Fruit fly (Drosophila melanogaster) whole organism, embryonic: ENCODE data around the gene fwe.

Experiments used
- Bgb ChIP-seq: fragments of 200-800 bp; sonication (Bioruptor generic); IDR thresholded peaks from 2 replicates; pipeline ENCODE4 v1.3.6; 2022; ENCODE audit warnings: missing biosample characterization, missing genetic modification characterization; ENCODE audit not compliant: partially characterized antibody
- C15 ChIP-seq: fragments of 200-800 bp; sonication (Bioruptor generic); IDR thresholded peaks from 3 replicates; pipeline ENCODE4 v1.3.6; 2022; ENCODE audit warnings: missing biosample characterization, missing genetic modification characterization
- CG10267 ChIP-seq: fragments of 200-800 bp; sonication (Bioruptor generic); optimal IDR thresholded peaks from 2 replicates; lab custom pipeline; 2018; ENCODE audit warnings: missing biosample characterization, mild to moderate bottlenecking, missing genetic modification characterization, moderate library complexity
- CG10979 ChIP-seq: fragments of 200-800 bp; sonication (Bioruptor generic); optimal IDR thresholded peaks from 2 replicates; lab custom pipeline; 2018; ENCODE audit warnings: missing biosample characterization, mild to moderate bottlenecking, missing genetic modification characterization, moderate library complexity
- CG12155 ChIP-seq: fragments of 200-800 bp; sonication (Bioruptor generic); optimal IDR thresholded peaks from 3 replicates; lab custom pipeline; 2016; ENCODE audit warnings: missing biosample characterization, missing genetic modification characterization
- CG14965 ChIP-seq: fragments of 200-800 bp; sonication (Bioruptor generic); optimal IDR thresholded peaks from 2 replicates; lab custom pipeline; 2016; ENCODE audit warnings: missing biosample characterization, missing genetic modification characterization, borderline replicate concordance
- CG15479 ChIP-seq: fragments of 200-800 bp; sonication (Bioruptor generic); optimal IDR thresholded peaks from 3 replicates; lab custom pipeline; 2019; ENCODE audit warnings: missing biosample characterization, mild to moderate bottlenecking, missing genetic modification characterization, moderate library complexity
- CG15696 ChIP-seq: fragments of 200-800 bp; sonication (Bioruptor generic); optimal IDR thresholded peaks from 2 replicates; lab custom pipeline; 2019; ENCODE audit warnings: missing biosample characterization, mild to moderate bottlenecking, missing genetic modification characterization, moderate library complexity
- CG17829 ChIP-seq: fragments of 200-800 bp; optimal IDR thresholded peaks from 2 replicates; lab custom pipeline; 2019; ENCODE audit warnings: missing biosample characterization, mild to moderate bottlenecking, missing genetic modification characterization, moderate library complexity
- CG18011 ChIP-seq: fragments of 200-800 bp; sonication (Bioruptor generic); optimal IDR thresholded peaks from 2 replicates; lab custom pipeline; 2017; ENCODE audit warnings: missing biosample characterization, missing genetic modification characterization, mild to moderate bottlenecking, moderate library complexity, missing genotype
- CG2120 ChIP-seq: fragments of 200-800 bp; sonication (Bioruptor generic); optimal IDR thresholded peaks from 3 replicates; lab custom pipeline; 2016; ENCODE audit warnings: missing biosample characterization, missing genetic modification characterization
- CG34422 ChIP-seq: fragments of 200-800 bp; sonication (Bioruptor generic); IDR thresholded peaks from 3 replicates; pipeline ENCODE4 v1.3.6; 2022; ENCODE audit warnings: missing biosample characterization, missing genetic modification characterization
- CG42726 ChIP-seq: fragments of 200-800 bp; sonication (Bioruptor generic); IDR thresholded peaks from 2 replicates; pipeline ENCODE4 v1.3.6; 2022; ENCODE audit warnings: missing biosample characterization, missing genetic modification characterization; ENCODE audit not compliant: partially characterized antibody
- CG4404 ChIP-seq: fragments of 200-800 bp; sonication (Bioruptor generic); IDR thresholded peaks from 2 replicates; pipeline ENCODE4 v1.3.6; 2022; ENCODE audit warnings: missing biosample characterization, missing genetic modification characterization
- CG7271 ChIP-seq: fragments of 200-800 bp; sonication (Bioruptor generic); optimal IDR thresholded peaks from 2 replicates; lab custom pipeline; 2018; ENCODE audit warnings: missing biosample characterization, mild to moderate bottlenecking, missing genetic modification characterization, moderate library complexity
- CG9727 ChIP-seq: fragments of 200-800 bp; sonication (Bioruptor generic); optimal IDR thresholded peaks from 3 replicates; lab custom pipeline; 2017; ENCODE audit warnings: missing biosample characterization, mild to moderate bottlenecking, missing genetic modification characterization
- CoRest ChIP-seq: fragments of 200-800 bp; sonication (Bioruptor generic); optimal IDR thresholded peaks from 3 replicates; lab custom pipeline; 2018; ENCODE audit warnings: missing biosample characterization, mild to moderate bottlenecking, missing genetic modification characterization, moderate library complexity
- Dad ChIP-seq: fragments of 200-800 bp; sonication (Bioruptor generic); optimal IDR thresholded peaks from 3 replicates; lab custom pipeline; 2016; ENCODE audit warnings: missing biosample characterization, missing genetic modification characterization
- Elba2 ChIP-seq: fragments of 200-800 bp; sonication (Bioruptor generic); optimal IDR thresholded peaks from 3 replicates; lab custom pipeline; 2016; ENCODE audit warnings: missing biosample characterization, missing genetic modification characterization
- HLHmδ ChIP-seq: fragments of 200-800 bp; sonication (Bioruptor generic); optimal IDR thresholded peaks from 2 replicates; lab custom pipeline; 2018; ENCODE audit warnings: missing biosample characterization, mild to moderate bottlenecking, missing genetic modification characterization, moderate library complexity
- Hey ChIP-seq: fragments of 200-800 bp; sonication (Bioruptor generic); optimal IDR thresholded peaks from 3 replicates; lab custom pipeline; 2018; ENCODE audit warnings: missing biosample characterization, mild to moderate bottlenecking, missing genetic modification characterization
- HmgZ ChIP-seq: fragments of 200-800 bp; sonication (Bioruptor generic); optimal IDR thresholded peaks from 2 replicates; lab custom pipeline; 2018; ENCODE audit warnings: missing biosample characterization, mild to moderate bottlenecking, missing genetic modification characterization
- Mad ChIP-seq: fragments of 200-800 bp; sonication (Bioruptor generic); optimal IDR thresholded peaks from 2 replicates; lab custom pipeline; 2016; ENCODE audit warnings: missing biosample characterization, missing genetic modification characterization
- NK7.1 ChIP-seq: fragments of 200-800 bp; sonication (Bioruptor generic); optimal IDR thresholded peaks from 3 replicates; lab custom pipeline; 2016; ENCODE audit warnings: missing biosample characterization, missing genetic modification characterization
- Ptx1 ChIP-seq: fragments of 200-800 bp; sonication (Bioruptor generic); IDR thresholded peaks from 2 replicates; pipeline ENCODE4 v1.3.6; 2022; ENCODE audit warnings: missing biosample characterization, missing genetic modification characterization
- Sox102F ChIP-seq: fragments of 200-800 bp; sonication (Bioruptor generic); optimal IDR thresholded peaks from 2 replicates; lab custom pipeline; 2018; ENCODE audit warnings: missing biosample characterization, mild to moderate bottlenecking, missing genetic modification characterization, moderate library complexity
- Sry-δ ChIP-seq: fragments of 200-800 bp; sonication (Bioruptor generic); optimal IDR thresholded peaks from 2 replicates; lab custom pipeline; 2016; ENCODE audit warnings: missing biosample characterization, missing genetic modification characterization
- Stat92E ChIP-seq, 3 experiments: fragments of >200 bp in 2 of 3; fragments of 200-800 bp in 1 of 3; sonication (Bioruptor generic) in 1 of 3; optimal IDR thresholded peaks; 2 replicates each; lab custom pipeline; 2017 to 2019; ENCODE audit warnings: missing biosample characterization in 3 of 3, missing genetic modification characterization in 3 of 3, mild to moderate bottlenecking in 1 of 3, moderate library complexity in 1 of 3
- Xrp1 ChIP-seq: fragments of 200-800 bp; sonication (Bioruptor generic); IDR thresholded peaks from 2 replicates; pipeline ENCODE4 v1.3.6; 2022; ENCODE audit warnings: missing biosample characterization, missing genetic modification characterization
- ac ChIP-seq: fragments of 200-800 bp; sonication (Bioruptor generic); optimal IDR thresholded peaks from 3 replicates; lab custom pipeline; 2017; ENCODE audit warnings: missing biosample characterization, mild to moderate bottlenecking, missing genetic modification characterization
- ara ChIP-seq: fragments of 200-800 bp; sonication (Bioruptor generic); IDR thresholded peaks from 2 replicates; pipeline ENCODE4 v1.3.6; 2022; ENCODE audit warnings: missing biosample characterization, missing genetic modification characterization
- ato ChIP-seq: fragments of 200-800 bp; sonication (Bioruptor generic); IDR thresholded peaks from 2 replicates; pipeline ENCODE4 v1.3.6; 2022; ENCODE audit warnings: missing biosample characterization, missing genetic modification characterization; ENCODE audit not compliant: partially characterized antibody
- bbx ChIP-seq: fragments of 200-800 bp; sonication (Bioruptor generic); IDR thresholded peaks from 2 replicates; pipeline ENCODE4 v1.3.6; 2022; ENCODE audit warnings: missing biosample characterization, missing genetic modification characterization; ENCODE audit not compliant: partially characterized antibody
- chinmo ChIP-seq: fragments of 200-800 bp; sonication (Bioruptor generic); IDR thresholded peaks from 4 replicates; pipeline ENCODE4 v1.3.6; 2022; ENCODE audit warnings: missing biosample characterization, missing genetic modification characterization; ENCODE audit not compliant: partially characterized antibody
- cwo ChIP-seq: fragments of 200-800 bp; sonication (Bioruptor generic); optimal IDR thresholded peaks from 3 replicates; lab custom pipeline; 2017; ENCODE audit warnings: missing biosample characterization, missing genetic modification characterization, mild to moderate bottlenecking, moderate library complexity, missing genetic modification reagents
- da ChIP-seq: fragments of 200-800 bp; sonication (Bioruptor generic); optimal IDR thresholded peaks from 2 replicates; lab custom pipeline; 2016; ENCODE audit warnings: missing biosample characterization, missing genetic modification characterization
- dmrt11E ChIP-seq: fragments of 200-800 bp; sonication (Bioruptor generic); optimal IDR thresholded peaks from 3 replicates; lab custom pipeline; 2018; ENCODE audit warnings: missing biosample characterization, mild to moderate bottlenecking, missing genetic modification characterization, moderate library complexity
- fd102C ChIP-seq: fragments of 200-800 bp; sonication (Bioruptor generic); optimal IDR thresholded peaks from 2 replicates; lab custom pipeline; 2018; ENCODE audit warnings: missing biosample characterization, mild to moderate bottlenecking, missing genetic modification characterization, moderate library complexity
- gem ChIP-seq: fragments of 200-800 bp; sonication (Bioruptor generic); optimal IDR thresholded peaks from 2 replicates; lab custom pipeline; 2019; ENCODE audit warnings: missing biosample characterization, mild to moderate bottlenecking, missing genetic modification characterization, moderate library complexity
- nau ChIP-seq: fragments of 200-800 bp; sonication (Bioruptor generic); optimal IDR thresholded peaks from 3 replicates; lab custom pipeline; 2017; ENCODE audit warnings: missing biosample characterization, mild to moderate bottlenecking, missing genetic modification characterization, missing genetic modification reagents
- nmo ChIP-seq: fragments of 200-800 bp; sonication (Bioruptor generic); optimal IDR thresholded peaks from 2 replicates; lab custom pipeline; 2018; ENCODE audit warnings: missing biosample characterization, mild to moderate bottlenecking, missing genetic modification characterization, moderate library complexity
- nom ChIP-seq: fragments of 200-800 bp; sonication (Bioruptor generic); optimal IDR thresholded peaks from 2 replicates; lab custom pipeline; 2017; ENCODE audit warnings: missing biosample characterization, missing genetic modification characterization, mild to moderate bottlenecking, moderate library complexity, missing genetic modification reagents
- prd ChIP-seq, 3 experiments: fragments of >200 bp in 2 of 3; fragments of 200-800 bp in 1 of 3; sonication (Bioruptor generic) in 1 of 3; optimal IDR thresholded peaks in 2 of 3; IDR thresholded peaks in 1 of 3; 2 replicates in 2 of 3; 3 replicates in 1 of 3; pipeline versions ENCODE4 v1.3.6 to Lab custom; 2017 to 2022; ENCODE audit warnings: missing biosample characterization in 1 of 3, missing genetic modification characterization in 1 of 3
- sens ChIP-seq: fragments of 200-800 bp; sonication (Bioruptor generic); peaks from one replicate; lab custom pipeline; 2016; ENCODE audit warnings: missing biosample characterization, missing genetic modification characterization
- tll ChIP-seq, 2 experiments: fragments of 200-800 bp in 1 of 2; fragments of >200 bp in 1 of 2; sonication (Bioruptor generic) in 1 of 2; optimal IDR thresholded peaks; 2 replicates each; lab custom pipeline; 2017 to 2019; ENCODE audit warnings: missing biosample characterization in 2 of 2, missing genetic modification characterization in 2 of 2, mild to moderate bottlenecking in 1 of 2, moderate library complexity in 1 of 2
- usp ChIP-seq: fragments of >200 bp; optimal IDR thresholded peaks from 2 replicates; lab custom pipeline; 2017; ENCODE audit warnings: missing biosample characterization, missing genetic modification characterization
- zen ChIP-seq: fragments of 200-800 bp; sonication (Bioruptor generic); optimal IDR thresholded peaks from 3 replicates; lab custom pipeline; 2018; ENCODE audit warnings: missing biosample characterization, mild to moderate bottlenecking, missing genetic modification characterization, moderate library complexity
- zf30C ChIP-seq: fragments of 200-800 bp; sonication (Bioruptor generic); optimal IDR thresholded peaks from 3 replicates; lab custom pipeline; 2018; ENCODE audit warnings: missing biosample characterization, mild to moderate bottlenecking, missing genetic modification characterization
- zfh2 ChIP-seq: fragments of 200-800 bp; sonication (Bioruptor generic); optimal IDR thresholded peaks from 2 replicates; lab custom pipeline; 2016; ENCODE audit warnings: missing biosample characterization, missing genetic modification characterization

fwe gene

dm6 chr3L:15847224-15847623, 31.0 kb upstream of the fwe start (continued):
- peak; percentile 46 for TF ChIP-seq CG17829 (tag; lab: Kevin White, UChicago)
- TF ChIP-seq Hey: no peak
- no peak for TF ChIP-seq CG34422 (GFP tag; lab: Robert Waterston, UW)
- TF ChIP-seq CG42726 (GFP tag; lab: Robert Waterston, UW): no peak
- peak; percentile 14 for TF ChIP-seq gem (tag; lab: Kevin White, UChicago)
- peak; percentile 48 for TF ChIP-seq CG9727 (GFP tag; lab: Kevin White, UChicago)
- TF ChIP-seq nmo (GFP tag; lab: Kevin White, UChicago): no peak
- TF ChIP-seq zf30C (GFP tag; lab: Kevin White, UChicago): peak; percentile 89
- TF ChIP-seq CG14965: no peak
- peak in 1 of 2 experiments; percentile 2 for TF ChIP-seq tll (GFP tag; optimal IDR thresholded peaks at IDR 0.05; lab: Kevin White, UChicago)
- TF ChIP-seq chinmo: no peak
- no peak for TF ChIP-seq Elba2 (GFP tag; lab: Kevin White, UChicago)
- no peak for TF ChIP-seq bbx
- TF ChIP-seq cwo (GFP tag; lab: Kevin White, UChicago): no peak
- TF ChIP-seq zfh2: no peak
- peak; percentile 66 for TF ChIP-seq dmrt11E (tag; lab: Kevin White, UChicago)
- no peak for TF ChIP-seq NK7.1 (GFP tag; lab: Kevin White, UChicago)
- TF ChIP-seq CG12155 (GFP tag; lab: Kevin White, UChicago): no peak
- TF ChIP-seq C15: no peak
- TF ChIP-seq usp: no peak
- TF ChIP-seq fd102C: no peak
- TF ChIP-seq CoRest (tag; lab: Kevin White, UChicago): no peak
- TF ChIP-seq CG10979 (tag; lab: Kevin White, UChicago): peak; percentile 59
- TF ChIP-seq CG10267 (tag; lab: Kevin White, UChicago): peak; percentile 42
- TF ChIP-seq Ptx1 (GFP tag; lab: Robert Waterston, UW): no peak
- TF ChIP-seq nau (GFP tag; lab: Kevin White, UChicago): no peak
- no peak for TF ChIP-seq Sox102F
- peak; percentile 70 for TF ChIP-seq CG7271 (tag; lab: Kevin White, UChicago)
- no peak for TF ChIP-seq CG2120 (GFP tag; lab: Kevin White, UChicago)
- peak; percentile 57 for TF ChIP-seq ara (GFP tag; lab: Robert Waterston, UW)
- no peak for TF ChIP-seq prd (optimal IDR thresholded peaks at IDR 0.05; lab: Kevin White, UChicago)
- TF ChIP-seq prd (GFP tag; IDR thresholded peaks at IDR 0.05; lab: Robert Waterston, UW): peak; percentile 71
- no peak for TF ChIP-seq Stat92E (GFP tag; optimal IDR thresholded peaks at IDR 0.05; lab: Kevin White, UChicago)
- TF ChIP-seq CG18011 (GFP tag; lab: Kevin White, UChicago): no peak
- no peak for TF ChIP-seq nom (GFP tag; lab: Kevin White, UChicago)
- TF ChIP-seq CG15696 (tag; lab: Kevin White, UChicago): peak; percentile 80
- peak; percentile 66 for TF ChIP-seq CG15479 (GFP tag; lab: Kevin White, UChicago)
- peak; percentile 55; the same call in 1 of the 2 replicates for TF ChIP-seq Xrp1 (GFP tag; lab: Robert Waterston, UW)
- TF ChIP-seq Sry-δ: no peak
- no peak for TF ChIP-seq ato
- TF ChIP-seq Dad (GFP tag; lab: Kevin White, UChicago): no peak
- peak; percentile 71 for TF ChIP-seq HLHmδ (GFP tag; lab: Kevin White, UChicago)
- peak; percentile 73 for TF ChIP-seq sens
- peak; percentile 89 for TF ChIP-seq ac (GFP tag; lab: Kevin White, UChicago)
- peak; percentile 51 for TF ChIP-seq da (GFP tag; lab: Kevin White, UChicago)
- no peak for TF ChIP-seq Bgb (GFP tag; lab: Robert Waterston, UW)
- TF ChIP-seq zen: peak; percentile 72
- no peak for TF ChIP-seq HmgZ (tag; lab: Kevin White, UChicago)
- no peak for TF ChIP-seq Mad (GFP tag; lab: Kevin White, UChicago)
- peak; percentile 56 for TF ChIP-seq CG4404 (GFP tag; lab: Robert Waterston, UW)
